Worm (Caenorhabditis elegans): ENCODE data around the gene F11A5.13.

Gene F11A5.13

ce11 chrV:16244078-16244477 lies 17.6 kb upstream of the F11A5.13 start, which contains the start of gene srh-104:
Gene srh-104, minus strand, starts transcription at chrV:16244178.
- TF ChIP-seq ceh-9 (tag; optimal IDR thresholded peaks at IDR 0.05) = no peak
- TF ChIP-seq nhr-237 (tag; optimal IDR thresholded peaks at IDR 0.05) = no peak
- TF ChIP-seq lin-39 (tag; optimal IDR thresholded peaks at IDR 0.05) = no peak
- no peak for TF ChIP-seq pqm-1 (tag; optimal IDR thresholded peaks at IDR 0.05)
- no peak for TF ChIP-seq ceh-16 (tag; optimal IDR thresholded peaks at IDR 0.05)
- no peak for TF ChIP-seq mdl-1 (tag; optimal IDR thresholded peaks at IDR 0.05)
- no peak for TF ChIP-seq mml-1 (tag; optimal IDR thresholded peaks at IDR 0.05)
- TF ChIP-seq ama-1 (optimal IDR thresholded peaks at IDR 0.05) = no peak
- no peak for TF ChIP-seq jun-1 (tag; optimal IDR thresholded peaks at IDR 0.05)
- no peak for TF ChIP-seq nhr-43 (tag; optimal IDR thresholded peaks at IDR 0.05; ENCODE audit: poor library complexity, severe bottlenecking)
- TF ChIP-seq ceh-82 (tag; optimal IDR thresholded peaks at IDR 0.05) = no peak
- no peak for TF ChIP-seq unc-39 (tag; optimal IDR thresholded peaks at IDR 0.05)
- TF ChIP-seq nhr-11 (tag; optimal IDR thresholded peaks at IDR 0.05) = no peak
- no peak for TF ChIP-seq ztf-4 (tag; optimal IDR thresholded peaks at IDR 0.05)

- TF ChIP-seq egl-27 (tag; optimal IDR thresholded peaks at IDR 0.05) (no peak), pqm-1 (tag; optimal IDR thresholded peaks at IDR 0.05) (no peak), nhr-43 (tag; optimal IDR thresholded peaks at IDR 0.05; ENCODE audit: poor library complexity, severe bottlenecking) (no peak), fkh-10 (GFP tag; optimal IDR thresholded peaks at IDR 0.05) (no peak), ceh-28 (tag; optimal IDR thresholded peaks at IDR 0.05) (no peak), elt-2 (tag; optimal IDR thresholded peaks at IDR 0.05) (no peak), jun-1 (tag; optimal IDR thresholded peaks at IDR 0.05) (no peak), nhr-12 (tag; optimal IDR thresholded peaks at IDR 0.05) (no peak), nhr-77 (tag; optimal IDR thresholded peaks at IDR 0.05) (no peak), fos-1 (tag; optimal IDR thresholded peaks at IDR 0.05) (no peak), ztf-11 (tag; optimal IDR thresholded peaks at IDR 0.05) (no peak), snpc-4 (tag; optimal IDR thresholded peaks at IDR 0.05) (no peak), nhr-23 (tag; optimal IDR thresholded peaks at IDR 0.05) (no peak), mdl-1 (tag; optimal IDR thresholded peaks at IDR 0.05) (no peak), aly-2 (tag; optimal IDR thresholded peaks at IDR 0.05) (no peak), nhr-11 (tag; optimal IDR thresholded peaks at IDR 0.05) (no peak), daf-12 (tag; optimal IDR thresholded peaks at IDR 0.05) (no peak), lin-39 (tag; optimal IDR thresholded peaks at IDR 0.05) (no peak)
These were observed 10.7 kb upstream of the F11A5.13 start, which contains the start of gene F21H7.5 for ce11 chrV:16237223-16237622. Gene F21H7.5, plus strand, starts transcription at chrV:16237523.

DNA sequence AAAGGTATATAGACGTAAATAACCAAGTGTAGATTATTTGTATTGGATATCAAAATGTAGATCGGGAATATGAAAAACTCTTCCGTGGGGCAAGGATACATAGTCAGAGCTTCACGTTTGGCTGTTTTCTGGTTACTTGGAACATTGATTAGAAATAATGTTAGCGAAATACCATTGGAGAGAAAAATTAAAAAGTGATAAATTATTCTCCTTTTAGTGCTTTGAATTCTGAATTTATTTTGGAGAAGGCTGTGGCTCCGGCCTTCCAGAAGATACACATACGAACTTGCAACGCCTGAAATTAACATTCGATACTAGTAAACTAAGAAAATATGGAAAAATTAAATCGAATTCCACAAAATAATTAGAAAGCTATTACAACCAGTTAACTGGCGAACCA lies 9.2 kb upstream of the F11A5.13 start, which contains the start of gene srh-98:
Gene srh-98, minus strand, starts transcription at position 101 of the 400 bp plus-strand sequence.
- TF ChIP-seq elt-1 (tag; optimal IDR thresholded peaks at IDR 0.05) (no peak), nhr-12 (tag; optimal IDR thresholded peaks at IDR 0.05) (no peak)

- no peak for TF ChIP-seq unc-39 (tag; optimal IDR thresholded peaks at IDR 0.05)
- TF ChIP-seq nhr-12 (tag; optimal IDR thresholded peaks at IDR 0.05) = no peak
- no peak for TF ChIP-seq elt-2 (tag; optimal IDR thresholded peaks at IDR 0.05)
- TF ChIP-seq ceh-28 (tag; optimal IDR thresholded peaks at IDR 0.05) = no peak
- no peak for TF ChIP-seq nhr-23 (tag; optimal IDR thresholded peaks at IDR 0.05)
- TF ChIP-seq pqm-1 (tag; optimal IDR thresholded peaks at IDR 0.05) = no peak
- no peak for TF ChIP-seq mdl-1 (tag; optimal IDR thresholded peaks at IDR 0.05)
- TF ChIP-seq egl-5 (tag; optimal IDR thresholded peaks at IDR 0.05) = no peak
- TF ChIP-seq ama-1 (optimal IDR thresholded peaks at IDR 0.05) = no peak
- TF ChIP-seq ztf-4 (tag; optimal IDR thresholded peaks at IDR 0.05) = no peak
- TF ChIP-seq lin-39 (tag; optimal IDR thresholded peaks at IDR 0.05) = no peak
- no peak for TF ChIP-seq mml-1 (tag; optimal IDR thresholded peaks at IDR 0.05)
- TF ChIP-seq ztf-11 (tag; optimal IDR thresholded peaks at IDR 0.05) = no peak
- TF ChIP-seq egl-27 (tag; optimal IDR thresholded peaks at IDR 0.05) = no peak
- TF ChIP-seq nhr-67 (tag; optimal IDR thresholded peaks at IDR 0.05) = no peak
- no peak for TF ChIP-seq nhr-25 (tag; optimal IDR thresholded peaks at IDR 0.05)
- TF ChIP-seq ceh-9 (tag; optimal IDR thresholded peaks at IDR 0.05) = no peak
- TF ChIP-seq fkh-10 (GFP tag; optimal IDR thresholded peaks at IDR 0.05) = no peak
- no peak for TF ChIP-seq hmg-11 (tag; optimal IDR thresholded peaks at IDR 0.05)
- TF ChIP-seq eor-1 (tag; optimal IDR thresholded peaks at IDR 0.05) = no peak
These were observed 8.7 kb upstream of the F11A5.13 start, which contains the start of gene F21H7.3 for ce11 chrV:16235135-16235534. Gene F21H7.3, minus strand, starts transcription at chrV:16235235.

- TF ChIP-seq egl-27 (tag; optimal IDR thresholded peaks at IDR 0.05) = no peak
- no peak for TF ChIP-seq nhr-67 (tag; optimal IDR thresholded peaks at IDR 0.05)
- no peak for TF ChIP-seq elt-1 (tag; optimal IDR thresholded peaks at IDR 0.05)
- no peak for TF ChIP-seq nfya-1 (tag; optimal IDR thresholded peaks at IDR 0.05; ENCODE audit: insufficient read depth)
- TF ChIP-seq lin-15B (tag; optimal IDR thresholded peaks at IDR 0.05) = no peak
- TF ChIP-seq ama-1 (optimal IDR thresholded peaks at IDR 0.05) = no peak
- TF ChIP-seq ztf-11 (tag; optimal IDR thresholded peaks at IDR 0.05) = no peak
- TF ChIP-seq nhr-11 (tag; optimal IDR thresholded peaks at IDR 0.05) = no peak
- TF ChIP-seq fos-1 (tag; optimal IDR thresholded peaks at IDR 0.05) = no peak
- no peak for TF ChIP-seq pha-4 (tag; optimal IDR thresholded peaks at IDR 0.05)
- TF ChIP-seq nhr-23 (tag; optimal IDR thresholded peaks at IDR 0.05) = no peak
- no peak for TF ChIP-seq nhr-12 (tag; optimal IDR thresholded peaks at IDR 0.05)
These were observed 7.1 kb upstream of the F11A5.13 start, which contains the start of gene clec-233 for ce11 chrV:16233624-16234023. Gene clec-233, plus strand, starts transcription at chrV:16233924.

Measured in whole organism, L3 larva.